Fruit fly (Drosophila melanogaster) whole organism, pupa: Measurements from ENCODE around the gene Sirt4.

Experiments used
- CG12605 ChIP-seq: fragments of 200-800 bp; sonication (Bioruptor generic); IDR thresholded peaks from 2 replicates; pipeline ENCODE4 v1.3.6; 2022; ENCODE audit warnings: missing biosample characterization, missing genetic modification characterization
- CG14655 ChIP-seq: fragments of 200-800 bp; sonication (Bioruptor generic); optimal IDR thresholded peaks from 3 replicates; lab custom pipeline; 2017; ENCODE audit warnings: mild to moderate bottlenecking, missing biosample characterization, missing genetic modification reagents, missing genetic modification characterization
- CG17806 ChIP-seq: fragments of 200-800 bp; sonication (Bioruptor generic); optimal IDR thresholded peaks from 2 replicates; lab custom pipeline; 2018; ENCODE audit warnings: missing biosample characterization, mild to moderate bottlenecking, missing genetic modification characterization, moderate library complexity
- CG4496 ChIP-seq: fragments of 200-800 bp; sonication (Bioruptor generic); IDR thresholded peaks from 3 replicates; pipeline ENCODE4 v1.3.6; 2022; ENCODE audit warnings: missing biosample characterization, missing genetic modification characterization
- CG8159 ChIP-seq: fragments of 200-800 bp; sonication (Bioruptor generic); optimal IDR thresholded peaks from 3 replicates; lab custom pipeline; 2018; ENCODE audit warnings: missing biosample characterization, mild to moderate bottlenecking, missing genetic modification characterization, moderate library complexity
- CG8301 ChIP-seq: fragments of 200-800 bp; sonication (Bioruptor generic); optimal IDR thresholded peaks from 2 replicates; lab custom pipeline; 2018; ENCODE audit warnings: missing biosample characterization, mild to moderate bottlenecking, missing genetic modification characterization
- CG9948 ChIP-seq: fragments of 200-800 bp; sonication (Bioruptor generic); optimal IDR thresholded peaks from 2 replicates; lab custom pipeline; 2018; ENCODE audit warnings: missing biosample characterization, mild to moderate bottlenecking, missing genetic modification characterization, moderate library complexity
- Ets98B ChIP-seq: fragments of 200-800 bp; sonication (Bioruptor generic); IDR thresholded peaks from 2 replicates; pipeline ENCODE4 v1.3.6; 2022; ENCODE audit warnings: missing biosample characterization, missing genetic modification characterization
- Pif1A ChIP-seq: fragments of 200-800 bp; sonication (Bioruptor generic); optimal IDR thresholded peaks from 3 replicates; lab custom pipeline; 2016; ENCODE audit warnings: missing biosample characterization, missing genetic modification characterization
- Pif1B ChIP-seq: fragments of 200-800 bp; sonication (Bioruptor generic); optimal IDR thresholded peaks from 3 replicates; lab custom pipeline; 2016; ENCODE audit warnings: missing biosample characterization, missing genetic modification characterization

DNA sequence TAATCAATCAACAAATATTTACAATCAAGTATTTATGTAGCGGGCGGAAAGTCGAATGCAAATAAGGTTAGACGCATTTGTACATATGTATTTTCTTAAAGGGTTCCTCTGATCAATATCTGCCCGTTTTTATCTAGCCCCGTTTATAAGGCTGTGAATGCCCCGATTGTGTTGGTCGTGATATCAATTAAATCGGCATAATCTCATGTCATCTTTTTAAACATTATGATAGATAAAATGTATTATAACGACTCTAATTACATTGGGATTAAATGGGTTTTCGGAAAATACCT lies 12.4 kb upstream of the Sirt4 start:
- TF ChIP-seq CG17806 (tag; lab: Kevin White, UChicago) (no peak), CG14655 (GFP tag; lab: Kevin White, UChicago) (no peak), CG4496 (GFP tag; lab: Robert Waterston, UW) (no peak), Pif1B (GFP tag; lab: Kevin White, UChicago) (no peak), CG8159 (tag; lab: Kevin White, UChicago) (no peak), Ets98B (GFP tag; lab: Robert Waterston, UW) (no peak), Pif1A (no peak), CG8301 (tag; lab: Kevin White, UChicago) (no peak), CG12605 (no peak), CG9948 (tag; lab: Kevin White, UChicago) (no peak)
